Worm (Caenorhabditis elegans) whole organism, L4 larva: ENCODE measurements around the gene F13E9.5.
A peak's percentile ranks its signal among the peaks of the same experiment; 100 is the strongest.

ENCODE experiments used
- D1046.2 ChIP-seq: fragments of 200-800 bp; sonication (Bioruptor generic); IDR thresholded peaks from 2 replicates; pipeline ENCODE4 v1.3.6; 2022; ENCODE audit warnings: missing genetic modification characterization, missing compliant biosample characterization
- F26F4.8 ChIP-seq: fragments of 200-800 bp; sonication (Bioruptor generic); conservative IDR thresholded peaks from 2 replicates; pipeline ENCODE4 v1.3.6; 2022; ENCODE audit warnings: missing genetic modification characterization, missing compliant biosample characterization
- Y105C5A.15 ChIP-seq: fragments of 200-800 bp; sonication (Bioruptor generic); IDR thresholded peaks from 2 replicates; pipeline ENCODE4 v1.3.6; 2022; ENCODE audit warnings: missing genetic modification characterization, missing compliant biosample characterization
- Y75B8A.6 ChIP-seq: fragments of 200-800 bp; sonication (Bioruptor generic); IDR thresholded peaks from 2 replicates; pipeline ENCODE4 v1.3.6; 2022; ENCODE audit warnings: missing genetic modification reagents, missing genetic modification characterization, missing compliant biosample characterization
- ZK337.2 ChIP-seq: fragments of 200-800 bp; sonication (Bioruptor generic); IDR thresholded peaks from 2 replicates; pipeline ENCODE4 v1.3.6; 2022; ENCODE audit warnings: missing genetic modification reagents, missing genetic modification characterization, missing compliant biosample characterization
- ZK546.5 ChIP-seq, 2 experiments: sonication (generic microtip); optimal IDR thresholded peaks; 2 replicates each; lab custom pipeline; 2017; ENCODE audit warnings: missing biosample characterization in 2 of 2, missing genetic modification characterization in 2 of 2
- aha-1 ChIP-seq: fragments of 150-350 bp; peaks from one replicate; lab custom pipeline; 2014; ENCODE audit warnings: missing biosample characterization, missing genetic modification characterization
- ama-1 ChIP-seq: fragments of 150-350 bp; optimal IDR thresholded peaks from 2 replicates; lab custom pipeline; 2014; ENCODE audit warnings: inconsistent platforms, mixed read lengths
- ceh-20 ChIP-seq: fragments of 200-800 bp; sonication (Bioruptor generic); IDR thresholded peaks from 2 replicates; pipeline ENCODE4 v1.3.6; 2022; ENCODE audit warnings: missing genetic modification reagents, missing genetic modification characterization, missing compliant biosample characterization
- ceh-82 ChIP-seq: sonication (generic microtip); optimal IDR thresholded peaks from 2 replicates; lab custom pipeline; 2017; ENCODE audit warnings: missing biosample characterization, missing genetic modification characterization
- daf-12 ChIP-seq: fragments of 150-350 bp; optimal IDR thresholded peaks from 2 replicates; lab custom pipeline; 2014; ENCODE audit warnings: missing biosample characterization, missing genetic modification reagents, missing genetic modification characterization
- daf-19 ChIP-seq: fragments of 200-800 bp; sonication (Bioruptor generic); conservative IDR thresholded peaks from 2 replicates; pipeline ENCODE4 v1.3.6; 2022; ENCODE audit warnings: missing genetic modification characterization, missing compliant biosample characterization
- daf-8 ChIP-seq: fragments of 200-800 bp; sonication (Bioruptor generic); IDR thresholded peaks from 2 replicates; pipeline ENCODE4 v1.3.6; 2022; ENCODE audit warnings: missing genetic modification characterization, missing compliant biosample characterization
- dmd-8 ChIP-seq: fragments of 200-800 bp; sonication (Bioruptor generic); IDR thresholded peaks from 2 replicates; pipeline ENCODE4 v1.3.6; 2022; ENCODE audit warnings: missing genetic modification characterization, missing compliant biosample characterization
- dmd-9 ChIP-seq: fragments of 200-800 bp; sonication (Bioruptor generic); IDR thresholded peaks from 2 replicates; pipeline ENCODE4 v1.3.6; 2022; ENCODE audit warnings: missing genetic modification reagents, missing genetic modification characterization, missing compliant biosample characterization
- dpl-1 ChIP-seq: fragments of 150-350 bp; optimal IDR thresholded peaks from 2 replicates; lab custom pipeline; 2014; ENCODE audit warnings: missing biosample characterization, missing genetic modification reagents, missing genetic modification characterization
- egl-43 ChIP-seq: fragments of 200-800 bp; sonication (Bioruptor generic); IDR thresholded peaks from 2 replicates; pipeline ENCODE4 v1.3.6; 2022; ENCODE audit warnings: missing genetic modification reagents, missing genetic modification characterization, missing compliant biosample characterization
- fos-1 ChIP-seq: fragments of 150-350 bp; optimal IDR thresholded peaks from 2 replicates; lab custom pipeline; 2014; ENCODE audit warnings: missing biosample characterization, missing genetic modification characterization
- hif-1 ChIP-seq, 2 experiments: sonication (generic microtip); optimal IDR thresholded peaks; 2 replicates each; lab custom pipeline; 2016 to 2017; ENCODE audit warnings: missing compliant biosample characterization in 2 of 2, missing genetic modification characterization in 2 of 2, missing genetic modification reagents in 2 of 2, missing genotype in 2 of 2, mild to moderate bottlenecking in 1 of 2
- hlh-30 ChIP-seq: sonication (generic microtip); optimal IDR thresholded peaks from 2 replicates; lab custom pipeline; 2017; ENCODE audit warnings: antibody characterized with exemption, mild to moderate bottlenecking, missing genetic modification characterization, missing compliant biosample characterization; ENCODE audit not compliant: insufficient read depth
- hmg-1.1 ChIP-seq: fragments of 200-800 bp; sonication (Bioruptor generic); IDR thresholded peaks from 2 replicates; pipeline ENCODE4 v1.3.6; 2022; ENCODE audit warnings: missing genetic modification reagents, missing genetic modification characterization, missing compliant biosample characterization
- lim-7 ChIP-seq: fragments of 200-800 bp; sonication (Bioruptor generic); IDR thresholded peaks from 2 replicates; pipeline ENCODE4 v1.3.6; 2022; ENCODE audit warnings: missing genetic modification characterization, missing compliant biosample characterization
- lin-1 ChIP-seq: fragments of 200-800 bp; sonication (Bioruptor generic); IDR thresholded peaks from 2 replicates; pipeline ENCODE4 v1.3.6; 2022; ENCODE audit warnings: missing genetic modification reagents, missing genetic modification characterization, missing compliant biosample characterization
- lir-3 ChIP-seq: sonication (generic microtip); optimal IDR thresholded peaks from 2 replicates; lab custom pipeline; 2016; ENCODE audit warnings: mild to moderate bottlenecking, missing genetic modification characterization, missing compliant biosample characterization
- madf-9 ChIP-seq: fragments of 200-800 bp; sonication (Bioruptor generic); conservative IDR thresholded peaks from 2 replicates; pipeline ENCODE4 v1.3.6; 2022; ENCODE audit warnings: missing genetic modification reagents, missing genetic modification characterization, missing compliant biosample characterization
- mep-1 ChIP-seq: fragments of 150-350 bp; sonication (generic microtip); optimal IDR thresholded peaks from 3 replicates; lab custom pipeline; 2014; ENCODE audit warnings: missing biosample characterization, missing genetic modification characterization
- mes-2 ChIP-seq: sonication (generic microtip); optimal IDR thresholded peaks from 2 replicates; lab custom pipeline; 2016; ENCODE audit warnings: missing genotype, mild to moderate bottlenecking, missing genetic modification characterization, missing compliant biosample characterization; ENCODE audit not compliant: poor library complexity, severe bottlenecking
- nhr-10 ChIP-seq: fragments of 150-350 bp; optimal IDR thresholded peaks from 2 replicates; lab custom pipeline; 2014; ENCODE audit warnings: missing biosample characterization, missing genetic modification characterization
- nhr-102 ChIP-seq: sonication (generic microtip); optimal IDR thresholded peaks from 2 replicates; lab custom pipeline; 2016; ENCODE audit warnings: mild to moderate bottlenecking, missing genetic modification characterization, moderate library complexity, missing compliant biosample characterization
- nhr-111 ChIP-seq: fragments of 200-800 bp; sonication (Bioruptor generic); optimal IDR thresholded peaks from 2 replicates; lab custom pipeline; 2018; ENCODE audit warnings: mild to moderate bottlenecking, missing genetic modification characterization, missing compliant biosample characterization
- nhr-25 ChIP-seq: sonication (generic microtip); optimal IDR thresholded peaks from 2 replicates; lab custom pipeline; 2017; ENCODE audit warnings: missing genetic modification characterization, mild to moderate bottlenecking, missing compliant biosample characterization, antibody characterized with exemption, moderate library complexity, borderline replicate concordance; ENCODE audit not compliant: insufficient read depth
- nhr-28 ChIP-seq: fragments of 150-350 bp; optimal IDR thresholded peaks from 2 replicates; lab custom pipeline; 2014; ENCODE audit warnings: missing biosample characterization, missing genetic modification characterization
- nhr-41 ChIP-seq: fragments of 200-800 bp; sonication (Bioruptor generic); IDR thresholded peaks from 2 replicates; pipeline ENCODE4 v1.3.6; 2022; ENCODE audit warnings: missing genetic modification reagents, missing genetic modification characterization, missing compliant biosample characterization
- nhr-42 ChIP-seq: fragments of 200-800 bp; sonication (Bioruptor generic); IDR thresholded peaks from 2 replicates; pipeline ENCODE4 v1.3.6; 2022; ENCODE audit warnings: missing genetic modification characterization, missing compliant biosample characterization
- nhr-6 ChIP-seq: fragments of 150-350 bp; optimal IDR thresholded peaks from 2 replicates; lab custom pipeline; 2014; ENCODE audit warnings: missing biosample characterization, missing genetic modification characterization
- php-3 ChIP-seq: fragments of 200-800 bp; sonication (Bioruptor generic); IDR thresholded peaks from 2 replicates; pipeline ENCODE4 v1.3.6; 2022; ENCODE audit warnings: missing genetic modification reagents, missing genetic modification characterization, missing compliant biosample characterization
- pqm-1 ChIP-seq: sonication (generic microtip); optimal IDR thresholded peaks from 2 replicates; lab custom pipeline; 2017; ENCODE audit warnings: missing biosample characterization, missing genetic modification characterization
- rbr-2 ChIP-seq: sonication (generic microtip); optimal IDR thresholded peaks from 2 replicates; lab custom pipeline; 2016; ENCODE audit warnings: missing genotype, missing genetic modification characterization, missing compliant biosample characterization
- sdz-12 ChIP-seq: fragments of 200-800 bp; sonication (Bioruptor generic); optimal IDR thresholded peaks from 2 replicates; lab custom pipeline; 2018; ENCODE audit warnings: mild to moderate bottlenecking, missing genetic modification characterization, missing compliant biosample characterization
- set-16 ChIP-seq: fragments of 200-800 bp; sonication (Bioruptor generic); IDR thresholded peaks from 2 replicates; pipeline ENCODE4 v1.3.6; 2022; ENCODE audit warnings: missing genetic modification reagents, missing genetic modification characterization, missing compliant biosample characterization
- snpc-4 ChIP-seq: fragments of 150-350 bp; optimal IDR thresholded peaks from 2 replicates; lab custom pipeline; 2014; ENCODE audit warnings: missing biosample characterization, missing genetic modification characterization
- spr-1 ChIP-seq: sonication (generic microtip); optimal IDR thresholded peaks from 2 replicates; lab custom pipeline; 2016; ENCODE audit warnings: mild to moderate bottlenecking, missing genetic modification characterization, missing compliant biosample characterization
- spr-3 ChIP-seq: fragments of 200-800 bp; sonication (Bioruptor generic); optimal IDR thresholded peaks from 2 replicates; lab custom pipeline; 2018; ENCODE audit warnings: mild to moderate bottlenecking, missing genetic modification characterization, missing compliant biosample characterization
- tag-97 ChIP-seq: fragments of 200-800 bp; sonication (Bioruptor generic); IDR thresholded peaks from 2 replicates; pipeline ENCODE4 v1.3.6; 2022; ENCODE audit warnings: missing genetic modification characterization, missing compliant biosample characterization
- tra-1 ChIP-seq: fragments of 200-800 bp; sonication (Bioruptor generic); IDR thresholded peaks from 2 replicates; pipeline ENCODE4 v1.3.6; 2022; ENCODE audit warnings: missing genetic modification reagents, missing genetic modification characterization, missing compliant biosample characterization
- unc-130 ChIP-seq: sonication (generic microtip); optimal IDR thresholded peaks from 2 replicates; lab custom pipeline; 2016; ENCODE audit warnings: missing genetic modification reagents, missing genetic modification characterization, missing compliant biosample characterization
- vab-7 ChIP-seq: fragments of 200-800 bp; sonication (Bioruptor generic); IDR thresholded peaks from 2 replicates; pipeline ENCODE4 v1.3.6; 2022; ENCODE audit warnings: missing genetic modification reagents, missing genetic modification characterization, missing compliant biosample characterization
- zag-1 ChIP-seq: fragments of 150-350 bp; optimal IDR thresholded peaks from 2 replicates; lab custom pipeline; 2014; ENCODE audit warnings: missing biosample characterization, missing genetic modification characterization
- zfp-2 ChIP-seq: sonication (generic microtip); optimal IDR thresholded peaks from 2 replicates; lab custom pipeline; 2016; ENCODE audit warnings: mild to moderate bottlenecking, missing genetic modification characterization, missing compliant biosample characterization
- zip-11 ChIP-seq: fragments of 200-800 bp; sonication (Bioruptor generic); IDR thresholded peaks from 2 replicates; pipeline ENCODE4 v1.3.6; 2022; ENCODE audit warnings: missing genetic modification characterization, missing compliant biosample characterization
- zip-2 ChIP-seq: fragments of 150-350 bp; optimal IDR thresholded peaks from 2 replicates; lab custom pipeline; 2014; ENCODE audit warnings: missing biosample characterization, missing genetic modification characterization
- ztf-11 ChIP-seq: fragments of 150-350 bp; optimal IDR thresholded peaks from 2 replicates; lab custom pipeline; 2014; ENCODE audit warnings: missing biosample characterization, missing genetic modification characterization

Gene F13E9.5

ce11 chrIV:10933062-10933552, 48.9 kb upstream of the F13E9.5 start, which contains the start of the genes dnc-1 and lsm-7 (continued):
- TF ChIP-seq php-3: no peak
- no peak for TF ChIP-seq nhr-41 (GFP tag; lab: Robert Waterston, UW)
- TF ChIP-seq zfp-2 (tag; lab: Kevin White, UChicago): no peak
- peak; percentile 45; the same call in 1 of the 2 replicates for TF ChIP-seq lin-1 (GFP tag; lab: Robert Waterston, UW)
- no peak for TF ChIP-seq zip-11 (GFP tag; lab: Robert Waterston, UW)
- TF ChIP-seq nhr-28 (tag; lab: Kevin White, UChicago): peak; percentile 59
- TF ChIP-seq lim-7 (GFP tag; lab: Robert Waterston, UW): no peak
- TF ChIP-seq daf-19: no peak
- TF ChIP-seq nhr-10 (tag; lab: Kevin White, UChicago): no peak
- no peak for TF ChIP-seq nhr-42
- peak; percentile 88 for TF ChIP-seq mep-1 (tag; lab: Kevin White, UChicago)
- peak; percentile 6 for TF ChIP-seq unc-130 (GFP tag; lab: Kevin White, UChicago)
- no peak for TF ChIP-seq nhr-102 (tag; lab: Kevin White, UChicago)
- TF ChIP-seq tra-1 (GFP tag; lab: Robert Waterston, UW): no peak
- no peak for TF ChIP-seq Y75B8A.6 (GFP tag; lab: Robert Waterston, UW)
- TF ChIP-seq hlh-30 (tag; lab: Kevin White, UChicago): peak; percentile 75
- TF ChIP-seq ztf-11 (tag; lab: Kevin White, UChicago): no peak
- no peak for TF ChIP-seq spr-3
- TF ChIP-seq tag-97: no peak
- no peak for TF ChIP-seq pqm-1
- peak; percentile 61 for TF ChIP-seq madf-9
- no peak for TF ChIP-seq spr-1 (tag; lab: Kevin White, UChicago)
- no peak for TF ChIP-seq vab-7 (GFP tag; lab: Robert Waterston, UW)
- no peak for TF ChIP-seq rbr-2 (tag; lab: Kevin White, UChicago)
- TF ChIP-seq Y105C5A.15: no peak
- TF ChIP-seq daf-12 (tag; lab: Kevin White, UChicago): no peak
- no peak for TF ChIP-seq set-16 (GFP tag; lab: Robert Waterston, UW)
- peak; percentile 2 for TF ChIP-seq nhr-25
- no peak for TF ChIP-seq nhr-111
- peak; percentile 65 for TF ChIP-seq nhr-6 (tag; lab: Kevin White, UChicago)
- TF ChIP-seq zip-2 (tag; lab: Kevin White, UChicago): no peak
- TF ChIP-seq ZK546.5 (tag; optimal IDR thresholded peaks at IDR 0.05; lab: Kevin White, UChicago): no peak
- no peak for TF ChIP-seq aha-1 (tag; lab: Kevin White, UChicago)
- TF ChIP-seq daf-8 (GFP tag; lab: Robert Waterston, UW): no peak
- TF ChIP-seq egl-43 (GFP tag; lab: Robert Waterston, UW): 0 out of 2 replicates have a peak, but pooled peaks have one; percentile 35
- peak; percentile 65 for TF ChIP-seq ceh-20 (GFP tag; lab: Robert Waterston, UW)
- no peak for TF ChIP-seq D1046.2 (GFP tag; lab: Robert Waterston, UW)
- TF ChIP-seq ZK337.2 (GFP tag; lab: Robert Waterston, UW): no peak
- no peak for TF ChIP-seq ceh-82
- no peak for TF ChIP-seq dmd-9 (GFP tag; lab: Robert Waterston, UW)
- peak in 1 of 2 experiments; percentile 66 for TF ChIP-seq hif-1 (tag; optimal IDR thresholded peaks at IDR 0.05; lab: Kevin White, UChicago)
- TF ChIP-seq lir-3 (tag; lab: Kevin White, UChicago): no peak
- TF ChIP-seq sdz-12 (GFP tag; lab: Kevin White, UChicago): no peak
- TF ChIP-seq fos-1: no peak
- peak; percentile 76 for TF ChIP-seq dpl-1
- no peak for TF ChIP-seq snpc-4 (tag; lab: Kevin White, UChicago)
- TF ChIP-seq dmd-8 (GFP tag; lab: Robert Waterston, UW): peak; percentile 16; the same call in 1 of the 2 replicates
- TF ChIP-seq hmg-1.1 (GFP tag; lab: Robert Waterston, UW): peak; percentile 72
- TF ChIP-seq mes-2 (tag; lab: Kevin White, UChicago): peak; percentile 80
- peak; percentile 8 for TF ChIP-seq ama-1 (lab: Kevin White, UChicago)
- no peak for TF ChIP-seq zag-1 (tag; lab: Kevin White, UChicago)
- no peak for TF ChIP-seq F26F4.8 (GFP tag; lab: Robert Waterston, UW)
